Fruit fly (Drosophila melanogaster) whole organism, pupa: ENCODE data around the gene CG6951.

Experiments used
- CG32121 ChIP-seq: fragments of 200-800 bp; sonication (Bioruptor generic); IDR thresholded peaks from 2 replicates; pipeline ENCODE4 v1.3.6; 2022; ENCODE audit warnings: missing biosample characterization, missing genetic modification characterization
- CG8301 ChIP-seq: fragments of 200-800 bp; sonication (Bioruptor generic); optimal IDR thresholded peaks from 2 replicates; lab custom pipeline; 2018; ENCODE audit warnings: missing biosample characterization, mild to moderate bottlenecking, missing genetic modification characterization
- EcR ChIP-seq: fragments of 200-800 bp; sonication (Bioruptor generic); optimal IDR thresholded peaks from 3 replicates; lab custom pipeline; 2019; ENCODE audit warnings: missing biosample characterization, missing genetic modification characterization, mild to moderate bottlenecking, moderate library complexity, missing genetic modification reagents
- Pif1A ChIP-seq: fragments of 200-800 bp; sonication (Bioruptor generic); optimal IDR thresholded peaks from 3 replicates; lab custom pipeline; 2016; ENCODE audit warnings: missing biosample characterization, missing genetic modification characterization
- Pif1B ChIP-seq: fragments of 200-800 bp; sonication (Bioruptor generic); optimal IDR thresholded peaks from 3 replicates; lab custom pipeline; 2016; ENCODE audit warnings: missing biosample characterization, missing genetic modification characterization
- fd96Ca ChIP-seq: fragments of 200-800 bp; sonication (Bioruptor generic); IDR thresholded peaks from 3 replicates; pipeline ENCODE4 v1.3.6; 2022; ENCODE audit warnings: missing biosample characterization, missing genetic modification characterization

dm6 chr3L:20222617-20223016, 18.4 kb upstream of the CG6951 start:
- TF ChIP-seq Pif1A (GFP tag; lab: Kevin White, UChicago) (no peak), Pif1B (no peak), fd96Ca (no peak), CG32121 (GFP tag; lab: Robert Waterston, UW) (no peak), CG8301 (no peak), EcR (GFP tag; lab: Kevin White, UChicago) (no peak)
